Fruit fly (Drosophila melanogaster) whole organism, prepupa: ENCODE measurements around the gene alpha-Est2.
A peak's percentile ranks its signal among the peaks of the same experiment; 100 is the strongest.

Experiments used
- CG11294 ChIP-seq: fragments of 200-800 bp; sonication (Bioruptor generic); IDR thresholded peaks from 2 replicates; pipeline ENCODE4 v1.3.6; 2022; ENCODE audit warnings: missing biosample characterization, missing genetic modification characterization
- CG11762 ChIP-seq: fragments of 200-800 bp; sonication (Bioruptor generic); optimal IDR thresholded peaks from 3 replicates; lab custom pipeline; 2016; ENCODE audit warnings: missing biosample characterization, missing genetic modification characterization; ENCODE audit not compliant: insufficient read depth
- CG11902 ChIP-seq: fragments of 200-800 bp; sonication (Bioruptor generic); optimal IDR thresholded peaks from 3 replicates; lab custom pipeline; 2016; ENCODE audit warnings: missing biosample characterization, missing genetic modification characterization
- CG15336 ChIP-seq: fragments of 200-800 bp; sonication (Bioruptor generic); IDR thresholded peaks from 2 replicates; pipeline ENCODE4 v1.3.6; 2022; ENCODE audit warnings: missing biosample characterization, missing genetic modification characterization
- CG16779 ChIP-seq: fragments of 200-800 bp; sonication (Bioruptor generic); optimal IDR thresholded peaks from 3 replicates; lab custom pipeline; 2017; ENCODE audit warnings: missing biosample characterization, mild to moderate bottlenecking, missing genetic modification characterization
- CG3032 ChIP-seq: fragments of 200-800 bp; optimal IDR thresholded peaks from 2 replicates; lab custom pipeline; 2019; ENCODE audit warnings: missing biosample characterization, mild to moderate bottlenecking, missing genetic modification characterization, moderate library complexity
- CG32006 ChIP-seq: fragments of 200-800 bp; sonication (Bioruptor generic); optimal IDR thresholded peaks from 3 replicates; lab custom pipeline; 2017; ENCODE audit warnings: missing biosample characterization, mild to moderate bottlenecking, missing genetic modification characterization
- CG34406 ChIP-seq: fragments of 200-800 bp; sonication (Bioruptor generic); optimal IDR thresholded peaks from 3 replicates; lab custom pipeline; 2016; ENCODE audit warnings: missing biosample characterization, missing genetic modification characterization
- CG4318 ChIP-seq: fragments of 200-800 bp; sonication (Bioruptor generic); optimal IDR thresholded peaks from 3 replicates; lab custom pipeline; 2017; ENCODE audit warnings: missing biosample characterization, mild to moderate bottlenecking, missing genetic modification characterization
- CG6276 ChIP-seq: fragments of 200-800 bp; sonication (Bioruptor generic); optimal IDR thresholded peaks from 2 replicates; lab custom pipeline; 2017; ENCODE audit warnings: missing biosample characterization, mild to moderate bottlenecking, missing genetic modification characterization
- CG6792 ChIP-seq: fragments of 200-800 bp; sonication (Bioruptor generic); optimal IDR thresholded peaks from 3 replicates; lab custom pipeline; 2016; ENCODE audit warnings: missing biosample characterization, missing genetic modification characterization
- CG6808 ChIP-seq: fragments of 200-800 bp; sonication (Bioruptor generic); optimal IDR thresholded peaks from 3 replicates; lab custom pipeline; 2017; ENCODE audit warnings: missing biosample characterization, missing genetic modification characterization, mild to moderate bottlenecking, moderate library complexity, missing genetic modification reagents
- CG8119 ChIP-seq: fragments of 200-800 bp; sonication (Bioruptor generic); IDR thresholded peaks from 3 replicates; pipeline ENCODE4 v1.3.6; 2022; ENCODE audit warnings: missing biosample characterization, missing genetic modification characterization
- CG8319 ChIP-seq: fragments of 200-800 bp; sonication (Bioruptor generic); optimal IDR thresholded peaks from 3 replicates; lab custom pipeline; 2016; ENCODE audit warnings: missing biosample characterization, missing genetic modification characterization
- CG8632 ChIP-seq: fragments of 200-800 bp; sonication (Bioruptor generic); optimal IDR thresholded peaks from 3 replicates; lab custom pipeline; 2016; ENCODE audit warnings: missing biosample characterization, missing genetic modification characterization
- Eip78C ChIP-seq: fragments of 200-800 bp; sonication (Bioruptor generic); peaks from one replicate; lab custom pipeline; 2016; ENCODE audit warnings: missing biosample characterization, missing genetic modification characterization
- Ets96B ChIP-seq: fragments of 200-800 bp; optimal IDR thresholded peaks from 2 replicates; lab custom pipeline; 2019; ENCODE audit warnings: missing biosample characterization, mild to moderate bottlenecking, missing genetic modification characterization, moderate library complexity
- Hr4 ChIP-seq: fragments of 200-800 bp; sonication (Bioruptor generic); optimal IDR thresholded peaks from 3 replicates; lab custom pipeline; 2016; ENCODE audit warnings: missing biosample characterization, missing genetic modification characterization
- Lpt ChIP-seq: fragments of 200-800 bp; sonication (Bioruptor generic); optimal IDR thresholded peaks from 3 replicates; lab custom pipeline; 2016; ENCODE audit warnings: missing biosample characterization, missing genetic modification characterization
- Met ChIP-seq: fragments of 200-800 bp; sonication (Bioruptor generic); optimal IDR thresholded peaks from 3 replicates; lab custom pipeline; 2016; ENCODE audit warnings: missing biosample characterization, missing genetic modification characterization
- Smox ChIP-seq: fragments of 200-800 bp; sonication (Bioruptor generic); optimal IDR thresholded peaks from 3 replicates; lab custom pipeline; 2016; ENCODE audit warnings: missing biosample characterization, missing genetic modification characterization
- Sox102F ChIP-seq: fragments of 200-800 bp; sonication (Bioruptor generic); optimal IDR thresholded peaks from 2 replicates; lab custom pipeline; 2016; ENCODE audit warnings: missing biosample characterization, mild to moderate bottlenecking, missing genetic modification characterization
- Sox15 ChIP-seq: fragments of 200-800 bp; sonication (Bioruptor generic); optimal IDR thresholded peaks from 3 replicates; lab custom pipeline; 2016; ENCODE audit warnings: missing biosample characterization, missing genetic modification characterization
- achi ChIP-seq: fragments of 200-800 bp; sonication (Bioruptor generic); optimal IDR thresholded peaks from 3 replicates; lab custom pipeline; 2016; ENCODE audit warnings: missing biosample characterization, missing genetic modification characterization
- esn ChIP-seq: fragments of 200-800 bp; sonication (Bioruptor generic); optimal IDR thresholded peaks from 2 replicates; lab custom pipeline; 2016; ENCODE audit warnings: missing biosample characterization, mild to moderate bottlenecking, missing genetic modification characterization, moderate library complexity
- fd85E ChIP-seq: fragments of 200-800 bp; sonication (Bioruptor generic); optimal IDR thresholded peaks from 3 replicates; lab custom pipeline; 2016; ENCODE audit warnings: missing biosample characterization, missing genetic modification characterization
- fkh ChIP-seq: fragments of 200-800 bp; sonication (Bioruptor generic); optimal IDR thresholded peaks from 3 replicates; lab custom pipeline; 2017; ENCODE audit warnings: missing biosample characterization, mild to moderate bottlenecking, missing genetic modification characterization, moderate library complexity
- lz ChIP-seq: fragments of 200-800 bp; sonication (Bioruptor generic); optimal IDR thresholded peaks from 3 replicates; lab custom pipeline; 2016; ENCODE audit warnings: missing biosample characterization, missing genetic modification characterization
- salr ChIP-seq, 2 experiments: fragments of 200-800 bp; sonication (Bioruptor generic); optimal IDR thresholded peaks; 3 replicates each; lab custom pipeline; 2016 to 2018; ENCODE audit warnings: missing biosample characterization in 2 of 2, missing genetic modification characterization in 2 of 2, mild to moderate bottlenecking in 1 of 2
- spab ChIP-seq: fragments of 200-800 bp; sonication (Bioruptor generic); optimal IDR thresholded peaks from 2 replicates; lab custom pipeline; 2017; ENCODE audit warnings: missing biosample characterization, mild to moderate bottlenecking, missing genetic modification characterization, missing genetic modification reagents
- ss ChIP-seq, 2 experiments: fragments of 200-800 bp; sonication (Bioruptor generic); optimal IDR thresholded peaks; 2 replicates in 1 of 2; 3 replicates in 1 of 2; lab custom pipeline; 2017 to 2018; ENCODE audit warnings: mild to moderate bottlenecking in 2 of 2, missing biosample characterization in 2 of 2, missing genetic modification characterization in 2 of 2, moderate library complexity in 1 of 2
- svp ChIP-seq: fragments of 200-800 bp; sonication (Bioruptor generic); peaks from one replicate; lab custom pipeline; 2016; ENCODE audit warnings: missing biosample characterization, missing genetic modification characterization
- topi ChIP-seq: fragments of 200-800 bp; sonication (Bioruptor generic); optimal IDR thresholded peaks from 3 replicates; lab custom pipeline; 2016; ENCODE audit warnings: missing biosample characterization, missing genetic modification characterization
- vri ChIP-seq: fragments of 200-800 bp; sonication (Bioruptor generic); optimal IDR thresholded peaks from 3 replicates; lab custom pipeline; 2016; ENCODE audit warnings: missing biosample characterization, mild to moderate bottlenecking, missing genetic modification characterization

Gene alpha-Est2

DNA sequence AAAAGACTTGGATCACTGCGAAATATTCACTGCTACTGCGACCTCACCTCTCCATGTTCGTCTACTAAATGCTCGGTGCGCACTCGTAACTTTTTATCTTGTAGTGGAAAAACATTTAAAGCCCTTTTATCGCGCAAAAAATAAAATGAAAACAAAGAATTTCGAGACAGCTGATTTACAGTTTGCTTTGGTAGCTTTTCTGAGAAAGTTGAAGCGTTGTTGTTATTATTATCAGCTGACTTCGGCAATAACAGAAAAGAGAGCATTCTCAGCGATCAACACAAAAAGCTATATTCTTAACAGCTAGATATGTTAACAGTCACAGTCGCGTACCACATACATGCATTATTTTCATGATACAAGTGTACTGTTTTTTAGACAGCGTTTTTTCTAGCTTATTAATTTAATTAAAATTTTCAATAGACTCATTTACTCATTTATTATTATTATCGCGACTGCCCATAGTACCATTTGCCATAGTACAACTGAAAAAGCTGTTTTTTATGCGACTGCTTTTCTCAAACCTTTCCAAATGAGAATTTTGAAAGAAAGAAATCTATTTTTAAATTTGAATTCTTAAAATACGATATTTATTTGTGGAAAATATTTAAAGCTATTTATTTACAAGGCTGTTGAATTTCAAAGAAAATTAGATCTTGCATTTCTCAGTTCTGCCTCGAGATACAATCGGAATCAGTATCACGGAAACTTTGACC is at the start of gene alpha-Est2, which contains the start of gene alpha-Est3:
alpha-Est2 (plus strand) TSS at position 666 of the 716 bp plus-strand sequence.
alpha-Est3 (minus strand) TSS at position 487 of the 716 bp plus-strand sequence.
- TF ChIP-seq CG11902 (GFP tag; lab: Kevin White, UChicago) (no peak), vri (GFP tag; lab: Kevin White, UChicago) (peak; percentile 31), Sox102F (no peak)

dm6 chr3R:7492099-7492498 is 49.5 kb upstream of the alpha-Est2 start:
- TF ChIP-seq esn (GFP tag; lab: Kevin White, UChicago), result no peak
- peak; percentile 36 for TF ChIP-seq CG32006 (GFP tag; lab: Kevin White, UChicago)
- TF ChIP-seq salr (GFP tag; optimal IDR thresholded peaks at IDR 0.05; lab: Kevin White, UChicago), result peak in 1 of 2 experiments; percentile 23
- peak; percentile 79 for TF ChIP-seq fkh (GFP tag; lab: Kevin White, UChicago)
- TF ChIP-seq Eip78C (GFP tag; lab: Kevin White, UChicago), result peak; percentile 72
- no peak for TF ChIP-seq CG6808
- peak; percentile 78 for TF ChIP-seq svp (GFP tag; lab: Kevin White, UChicago)
- peak; percentile 31 for TF ChIP-seq Hr4 (GFP tag; lab: Kevin White, UChicago)

- no peak for TF ChIP-seq CG4318 (GFP tag; lab: Kevin White, UChicago)
- no peak for TF ChIP-seq CG8119
- TF ChIP-seq Lpt (GFP tag; lab: Kevin White, UChicago), result no peak
- TF ChIP-seq CG6792 (GFP tag; lab: Kevin White, UChicago), result no peak
- TF ChIP-seq Sox15 (GFP tag; lab: Kevin White, UChicago), result no peak
- no peak for TF ChIP-seq achi
- TF ChIP-seq Met (GFP tag; lab: Kevin White, UChicago), result no peak
- no peak for TF ChIP-seq CG32006 (GFP tag; lab: Kevin White, UChicago)
- TF ChIP-seq topi, result no peak
- TF ChIP-seq CG8319 (GFP tag; lab: Kevin White, UChicago), result no peak
- TF ChIP-seq CG3032 (tag; lab: Kevin White, UChicago), result no peak
- no peak for TF ChIP-seq CG6276 (GFP tag; lab: Kevin White, UChicago)
- no peak for TF ChIP-seq CG16779
- no peak for TF ChIP-seq CG34406
Observed at dm6 chr3R:7493171-7493570, 48.4 kb upstream of the alpha-Est2 start, which contains the start of gene CG42656. TSS of gene CG42656 (minus strand) at chr3R:7493271.

dm6 chr3R:7493745-7494144 is 47.9 kb upstream of the alpha-Est2 start, which contains the start of gene alpha-Est10:
TSS of gene alpha-Est10 (minus strand) at chr3R:7493845.
- TF ChIP-seq CG8632 (GFP tag; lab: Kevin White, UChicago) (no peak), CG6808 (no peak), CG15336 (GFP tag; lab: Robert Waterston, UW) (no peak), CG6792 (GFP tag; lab: Kevin White, UChicago) (no peak), spab (no peak), CG11294 (GFP tag; lab: Robert Waterston, UW) (no peak), fd85E (GFP tag; lab: Kevin White, UChicago) (no peak), Lpt (GFP tag; lab: Kevin White, UChicago) (no peak), salr (GFP tag; optimal IDR thresholded peaks at IDR 0.05; lab: Kevin White, UChicago) (no peak), Ets96B (no peak), ss (GFP tag; optimal IDR thresholded peaks at IDR 0.05; lab: Kevin White, UChicago) (no peak), CG11762 (GFP tag; lab: Kevin White, UChicago) (no peak), fkh (GFP tag; lab: Kevin White, UChicago) (no peak)
- TF ChIP-seq, all 60 proteins: peak for 0

dm6 chr3R:7497488-7497887 is 44.1 kb upstream of the alpha-Est2 start:
- TF ChIP-seq fkh (GFP tag; lab: Kevin White, UChicago), result peak; percentile 46
- no peak for TF ChIP-seq fd85E (GFP tag; lab: Kevin White, UChicago)
- TF ChIP-seq vri (GFP tag; lab: Kevin White, UChicago), result peak; percentile 74
- TF ChIP-seq Eip78C (GFP tag; lab: Kevin White, UChicago), result peak; percentile 18
- TF ChIP-seq CG11294 (GFP tag; lab: Robert Waterston, UW), result no peak
- no peak for TF ChIP-seq Smox
- TF ChIP-seq lz (GFP tag; lab: Kevin White, UChicago), result no peak
- no peak for TF ChIP-seq CG11762 (GFP tag; lab: Kevin White, UChicago)
